Worm (Caenorhabditis elegans) whole organism, late embryonic: ENCODE data around the gene tba-8.

ENCODE experiments used
- C08G9.2 ChIP-seq: sonication (generic microtip); optimal IDR thresholded peaks from 2 replicates; lab custom pipeline; 2016; ENCODE audit warnings: mild to moderate bottlenecking, missing genetic modification characterization, moderate library complexity, missing compliant biosample characterization
- C38D4.7 ChIP-seq: fragments of 200-800 bp; sonication (Bioruptor generic); optimal IDR thresholded peaks from 2 replicates; lab custom pipeline; 2018; ENCODE audit warnings: mild to moderate bottlenecking, missing genetic modification characterization, moderate library complexity, missing compliant biosample characterization
- F13H6.1 ChIP-seq: sonication (generic microtip); optimal IDR thresholded peaks from 2 replicates; lab custom pipeline; 2016; ENCODE audit warnings: missing genetic modification characterization, missing compliant biosample characterization
- K02D7.2 ChIP-seq: sonication (generic microtip); optimal IDR thresholded peaks from 2 replicates; lab custom pipeline; 2017; ENCODE audit warnings: mild to moderate bottlenecking, missing genetic modification characterization, missing compliant biosample characterization
- K09A11.1 ChIP-seq: sonication (generic microtip); optimal IDR thresholded peaks from 2 replicates; lab custom pipeline; 2017; ENCODE audit warnings: antibody characterized with exemption, mild to moderate bottlenecking, missing genetic modification characterization, missing compliant biosample characterization; ENCODE audit not compliant: insufficient read depth
- T23F11.4 ChIP-seq: fragments of 200-800 bp; sonication (Bioruptor generic); optimal IDR thresholded peaks from 2 replicates; lab custom pipeline; 2018; ENCODE audit warnings: mild to moderate bottlenecking, missing genetic modification characterization, missing compliant biosample characterization
- Y22D7AL.16 ChIP-seq: sonication (generic microtip); optimal IDR thresholded peaks from 2 replicates; lab custom pipeline; 2016; ENCODE audit warnings: missing genetic modification characterization, missing compliant biosample characterization
- ahr-1 ChIP-seq: sonication (generic microtip); optimal IDR thresholded peaks from 2 replicates; lab custom pipeline; 2016; ENCODE audit warnings: missing genetic modification characterization, missing compliant biosample characterization
- ceh-14 ChIP-seq: sonication (generic microtip); optimal IDR thresholded peaks from 2 replicates; lab custom pipeline; 2016; ENCODE audit warnings: missing genotype, missing genetic modification characterization, missing compliant biosample characterization
- ceh-19 ChIP-seq: fragments of 200-800 bp; sonication (Bioruptor generic); optimal IDR thresholded peaks from 2 replicates; lab custom pipeline; 2018; ENCODE audit warnings: mild to moderate bottlenecking, missing genetic modification characterization, missing compliant biosample characterization
- ceh-2 ChIP-seq: sonication (generic microtip); optimal IDR thresholded peaks from 2 replicates; lab custom pipeline; 2016; ENCODE audit warnings: missing genotype, missing genetic modification characterization, missing compliant biosample characterization
- ceh-22 ChIP-seq: sonication (generic microtip); optimal IDR thresholded peaks from 2 replicates; lab custom pipeline; 2017; ENCODE audit warnings: missing biosample characterization, missing genetic modification characterization
- ceh-24 ChIP-seq: sonication (generic microtip); optimal IDR thresholded peaks from 2 replicates; lab custom pipeline; 2016; ENCODE audit warnings: mild to moderate bottlenecking, missing genetic modification characterization, missing compliant biosample characterization
- ceh-30 ChIP-seq: fragments of 150-350 bp; optimal IDR thresholded peaks from 2 replicates; lab custom pipeline; 2014; ENCODE audit warnings: missing biosample characterization, missing genetic modification characterization
- ceh-31 ChIP-seq: sonication (generic microtip); optimal IDR thresholded peaks from 2 replicates; lab custom pipeline; 2016; ENCODE audit warnings: missing genetic modification characterization, missing compliant biosample characterization
- ceh-34 ChIP-seq: sonication (generic microtip); optimal IDR thresholded peaks from 2 replicates; lab custom pipeline; 2016; ENCODE audit warnings: mild to moderate bottlenecking, missing genetic modification characterization, missing compliant biosample characterization
- ceh-45 ChIP-seq: fragments of 200-800 bp; sonication (Bioruptor generic); IDR thresholded peaks from 2 replicates; pipeline ENCODE4 v1.3.6; 2022; ENCODE audit warnings: missing genetic modification reagents, missing genetic modification characterization, missing compliant biosample characterization
- ceh-48 ChIP-seq: sonication (generic microtip); optimal IDR thresholded peaks from 2 replicates; lab custom pipeline; 2016; ENCODE audit warnings: missing genetic modification characterization, inconsistent platforms, missing compliant biosample characterization
- ceh-6 ChIP-seq: fragments of 200-800 bp; sonication (Bioruptor generic); optimal IDR thresholded peaks from 2 replicates; lab custom pipeline; 2018; ENCODE audit warnings: mild to moderate bottlenecking, missing genetic modification characterization, missing compliant biosample characterization
- dve-1 ChIP-seq: sonication (generic microtip); optimal IDR thresholded peaks from 2 replicates; lab custom pipeline; 2017; ENCODE audit warnings: antibody characterized with exemption, mild to moderate bottlenecking, missing genetic modification characterization, missing compliant biosample characterization
- elt-4 ChIP-seq: sonication (generic microtip); optimal IDR thresholded peaks from 2 replicates; lab custom pipeline; 2016; ENCODE audit warnings: missing genetic modification characterization, missing compliant biosample characterization
- ets-4 ChIP-seq: sonication (generic microtip); optimal IDR thresholded peaks from 2 replicates; lab custom pipeline; 2016; ENCODE audit warnings: missing genetic modification characterization, missing compliant biosample characterization
- eyg-1 ChIP-seq: sonication (generic microtip); optimal IDR thresholded peaks from 2 replicates; lab custom pipeline; 2016; ENCODE audit warnings: missing genotype, missing genetic modification characterization, missing compliant biosample characterization
- fkh-10 ChIP-seq: fragments of 150-350 bp; optimal IDR thresholded peaks from 2 replicates; lab custom pipeline; 2014; ENCODE audit warnings: missing biosample characterization, missing genetic modification reagents, missing genetic modification characterization
- fkh-6 ChIP-seq: sonication (generic microtip); optimal IDR thresholded peaks from 2 replicates; lab custom pipeline; 2016; ENCODE audit warnings: missing genetic modification characterization, missing compliant biosample characterization
- hlh-13 ChIP-seq: fragments of 200-800 bp; sonication (Bioruptor generic); optimal IDR thresholded peaks from 2 replicates; lab custom pipeline; 2018; ENCODE audit warnings: mild to moderate bottlenecking, missing genetic modification characterization, missing compliant biosample characterization
- hlh-15 ChIP-seq: sonication (generic microtip); optimal IDR thresholded peaks from 2 replicates; lab custom pipeline; 2016; ENCODE audit warnings: missing genetic modification characterization, missing compliant biosample characterization
- hlh-30 ChIP-seq: sonication (generic microtip); optimal IDR thresholded peaks from 2 replicates; lab custom pipeline; 2017; ENCODE audit warnings: antibody characterized with exemption, missing genetic modification characterization, missing compliant biosample characterization; ENCODE audit not compliant: insufficient read depth
- hlh-6 ChIP-seq: sonication (generic microtip); optimal IDR thresholded peaks from 2 replicates; lab custom pipeline; 2016; ENCODE audit warnings: missing genotype, missing genetic modification characterization, missing compliant biosample characterization
- hlh-8 ChIP-seq: sonication (generic microtip); optimal IDR thresholded peaks from 2 replicates; lab custom pipeline; 2016; ENCODE audit warnings: missing genotype, missing genetic modification characterization, missing compliant biosample characterization
- lim-6 ChIP-seq: sonication (generic microtip); optimal IDR thresholded peaks from 2 replicates; lab custom pipeline; 2016; ENCODE audit warnings: missing genetic modification characterization, missing compliant biosample characterization
- lin-11 ChIP-seq: fragments of 200-800 bp; sonication (Bioruptor generic); optimal IDR thresholded peaks from 2 replicates; lab custom pipeline; 2018; ENCODE audit warnings: mild to moderate bottlenecking, missing genetic modification characterization, missing compliant biosample characterization
- madf-2 ChIP-seq: sonication (generic microtip); optimal IDR thresholded peaks from 2 replicates; lab custom pipeline; 2017; ENCODE audit warnings: missing genetic modification characterization, missing compliant biosample characterization
- nfya-1 ChIP-seq: sonication (generic microtip); optimal IDR thresholded peaks from 2 replicates; lab custom pipeline; 2017; ENCODE audit warnings: missing genetic modification characterization, mild to moderate bottlenecking, missing compliant biosample characterization, antibody characterized with exemption, moderate library complexity
- nhr-11 ChIP-seq: fragments of 150-350 bp; optimal IDR thresholded peaks from 2 replicates; lab custom pipeline; 2014; ENCODE audit warnings: missing biosample characterization, missing genetic modification characterization
- nhr-232 ChIP-seq: sonication (generic microtip); optimal IDR thresholded peaks from 2 replicates; lab custom pipeline; 2016; ENCODE audit warnings: missing genetic modification characterization, missing compliant biosample characterization
- odd-2 ChIP-seq: sonication (generic microtip); optimal IDR thresholded peaks from 2 replicates; lab custom pipeline; 2017; ENCODE audit warnings: antibody characterized with exemption, mild to moderate bottlenecking, missing genetic modification characterization, missing compliant biosample characterization
- pax-1 ChIP-seq: fragments of 150-350 bp; optimal IDR thresholded peaks from 2 replicates; lab custom pipeline; 2014; ENCODE audit warnings: missing biosample characterization, missing genetic modification characterization
- pha-2 ChIP-seq: sonication (generic microtip); optimal IDR thresholded peaks from 2 replicates; lab custom pipeline; 2017; ENCODE audit warnings: mild to moderate bottlenecking, missing genetic modification characterization, missing compliant biosample characterization
- pha-4 ChIP-seq: fragments of 150-350 bp; optimal IDR thresholded peaks from 2 replicates; lab custom pipeline; 2018; ENCODE audit warnings: missing biosample characterization, missing genetic modification reagents, missing genetic modification characterization
- pqm-1 ChIP-seq: sonication (generic microtip); optimal IDR thresholded peaks from 2 replicates; lab custom pipeline; 2016; ENCODE audit warnings: missing genetic modification characterization, missing compliant biosample characterization
- pros-1 ChIP-seq: fragments of 150-350 bp; optimal IDR thresholded peaks from 2 replicates; lab custom pipeline; 2014; ENCODE audit warnings: missing biosample characterization, missing genetic modification reagents, missing genetic modification characterization
- ref-2 ChIP-seq: sonication (generic microtip); optimal IDR thresholded peaks from 2 replicates; lab custom pipeline; 2016; ENCODE audit warnings: missing genetic modification characterization, missing compliant biosample characterization
- sdc-2 ChIP-seq: sonication (generic microtip); optimal IDR thresholded peaks from 2 replicates; lab custom pipeline; 2016; ENCODE audit warnings: missing genotype, missing genetic modification characterization, missing compliant biosample characterization
- sox-2 ChIP-seq: fragments of 200-800 bp; sonication (Bioruptor generic); IDR thresholded peaks from 2 replicates; pipeline ENCODE4 v1.3.6; 2022; ENCODE audit warnings: missing genetic modification reagents, missing genetic modification characterization, missing compliant biosample characterization
- sox-4 ChIP-seq: sonication (generic microtip); optimal IDR thresholded peaks from 2 replicates; lab custom pipeline; 2017; ENCODE audit warnings: mild to moderate bottlenecking, missing genetic modification characterization, inconsistent platforms, missing compliant biosample characterization
- syd-9 ChIP-seq: sonication (generic microtip); optimal IDR thresholded peaks from 2 replicates; lab custom pipeline; 2016; ENCODE audit warnings: mild to moderate bottlenecking, missing genetic modification characterization, moderate library complexity, missing compliant biosample characterization
- tbx-2 ChIP-seq: sonication (generic microtip); optimal IDR thresholded peaks from 2 replicates; lab custom pipeline; 2016; ENCODE audit warnings: missing genetic modification characterization, missing compliant biosample characterization
- tbx-7 ChIP-seq: sonication (generic microtip); optimal IDR thresholded peaks from 2 replicates; lab custom pipeline; 2016; ENCODE audit warnings: missing genotype, missing genetic modification characterization, missing compliant biosample characterization
- unc-55 ChIP-seq: sonication (generic microtip); optimal IDR thresholded peaks from 2 replicates; lab custom pipeline; 2017; ENCODE audit warnings: missing biosample characterization, missing genetic modification reagents, missing genetic modification characterization
- unc-86 ChIP-seq: sonication (generic microtip); optimal IDR thresholded peaks from 2 replicates; lab custom pipeline; 2016; ENCODE audit warnings: missing genetic modification characterization, missing compliant biosample characterization
- zip-5 ChIP-seq: sonication (generic microtip); optimal IDR thresholded peaks from 2 replicates; lab custom pipeline; 2016; ENCODE audit warnings: missing genetic modification characterization, missing compliant biosample characterization
- ztf-16 ChIP-seq: sonication (generic microtip); optimal IDR thresholded peaks from 2 replicates; lab custom pipeline; 2017; ENCODE audit warnings: missing genetic modification characterization, missing compliant biosample characterization

Gene tba-8

DNA sequence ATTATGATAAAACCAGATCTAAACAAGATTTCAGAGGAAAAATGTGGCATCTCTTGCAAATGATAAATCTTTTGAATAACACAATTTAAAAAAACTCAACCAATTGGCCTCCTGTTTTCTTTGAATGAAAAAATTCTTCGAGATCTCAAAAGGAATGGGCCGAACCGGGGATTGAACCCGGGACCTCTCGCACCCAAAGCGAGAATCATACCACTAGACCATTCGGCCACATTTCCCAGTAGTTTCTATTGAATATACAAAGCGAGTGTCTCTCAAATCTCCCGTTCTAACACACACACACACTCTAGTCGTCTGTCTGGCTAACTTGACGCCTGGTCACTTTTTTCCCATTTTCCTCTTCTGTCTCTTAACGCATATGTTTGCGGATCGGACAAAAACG is 9.4 kb upstream of the tba-8 start (continued):
- peak; percentile 79 for TF ChIP-seq ztf-16 (tag; lab: Kevin White, UChicago)
- TF ChIP-seq ceh-14 (tag; lab: Kevin White, UChicago), result peak; percentile 90
- peak; percentile 72 for TF ChIP-seq nfya-1 (tag; lab: Kevin White, UChicago)
- peak; percentile 34 for TF ChIP-seq zip-5 (tag; lab: Kevin White, UChicago)
- peak; percentile 78 for TF ChIP-seq nhr-232 (tag; lab: Kevin White, UChicago)
- TF ChIP-seq sdc-2 (tag; lab: Kevin White, UChicago), result peak; percentile 96
- peak; percentile 11 for TF ChIP-seq pqm-1
- peak; percentile 39 for TF ChIP-seq eyg-1 (tag; lab: Kevin White, UChicago)
- TF ChIP-seq sox-4, result peak; percentile 77
- peak; percentile 61 for TF ChIP-seq C08G9.2
- TF ChIP-seq sox-2 (GFP tag; lab: Robert Waterston, UW), result peak; percentile 89
- peak; percentile 74 for TF ChIP-seq C38D4.7
- TF ChIP-seq lim-6 (tag; lab: Kevin White, UChicago), result peak; percentile 7
- peak; percentile 78 for TF ChIP-seq tbx-2 (tag; lab: Kevin White, UChicago)
- peak; percentile 58 for TF ChIP-seq elt-4 (tag; lab: Kevin White, UChicago)
- TF ChIP-seq ceh-31, result peak; percentile 70
- peak; percentile 91 for TF ChIP-seq dve-1
- TF ChIP-seq ceh-19, result peak; percentile 88
- TF ChIP-seq nhr-11 (tag; lab: Kevin White, UChicago), result no peak
- peak; percentile 79 for TF ChIP-seq ceh-2 (tag; lab: Kevin White, UChicago)
- no peak for TF ChIP-seq ceh-22 (tag; lab: Kevin White, UChicago)
- TF ChIP-seq pha-2 (tag; lab: Kevin White, UChicago), result peak; percentile 87
- TF ChIP-seq T23F11.4, result peak; percentile 78
- peak; percentile 70 for TF ChIP-seq K02D7.2 (tag; lab: Kevin White, UChicago)
- TF ChIP-seq ceh-48 (tag; lab: Kevin White, UChicago), result peak; percentile 70
- peak; percentile 82 for TF ChIP-seq lin-11 (tag; lab: Kevin White, UChicago)
- peak; percentile 71 for TF ChIP-seq odd-2 (tag; lab: Kevin White, UChicago)
- TF ChIP-seq hlh-6, result peak; percentile 90
- TF ChIP-seq ets-4, result peak; percentile 27
- TF ChIP-seq hlh-13 (GFP tag; lab: Kevin White, UChicago), result peak; percentile 79
- TF ChIP-seq madf-2, result peak; percentile 85
- peak; percentile 67 for TF ChIP-seq ceh-24
- peak; percentile 27 for TF ChIP-seq hlh-30
- peak; percentile 40 for TF ChIP-seq ref-2
- peak; percentile 87 for TF ChIP-seq syd-9 (tag; lab: Kevin White, UChicago)
- TF ChIP-seq pros-1 (tag; lab: Kevin White, UChicago), result peak; percentile 80
- peak; percentile 89 for TF ChIP-seq ceh-34
- TF ChIP-seq fkh-10 (GFP tag; lab: Kevin White, UChicago), result no peak
- peak; percentile 86 for TF ChIP-seq unc-86
- peak; percentile 82 for TF ChIP-seq hlh-15 (tag; lab: Kevin White, UChicago)

DNA sequence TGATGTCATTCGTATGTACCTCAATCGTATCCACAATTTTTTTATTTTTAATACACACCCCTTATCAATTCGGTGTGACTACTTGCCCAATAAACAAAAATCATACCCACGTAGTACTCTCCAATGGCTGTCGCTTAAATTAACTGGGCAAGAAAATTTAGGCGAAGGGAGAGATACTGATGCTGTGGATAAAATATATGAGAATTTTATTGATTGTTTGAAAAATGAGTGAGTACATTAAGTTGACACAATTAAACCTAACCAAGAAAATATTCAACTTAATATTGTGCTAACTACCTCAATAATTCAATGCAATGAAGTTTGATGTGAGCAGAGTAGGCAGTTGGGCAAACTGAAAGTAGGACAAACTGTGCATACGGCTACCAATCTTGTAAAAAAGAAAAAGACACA is 7.6 kb upstream of the tba-8 start:
- TF ChIP-seq sox-4 (no peak), ceh-45 (no peak), pax-1 (peak; percentile 92), unc-55 (GFP tag; lab: Kevin White, UChicago) (peak; percentile 80), ahr-1 (tag; lab: Kevin White, UChicago) (no peak), ceh-6 (GFP tag; lab: Kevin White, UChicago) (peak; percentile 5), F13H6.1 (peak; percentile 59), tbx-7 (tag; lab: Kevin White, UChicago) (peak; percentile 47), hlh-8 (no peak), C38D4.7 (no peak), nfya-1 (tag; lab: Kevin White, UChicago) (peak; percentile 96), zip-5 (tag; lab: Kevin White, UChicago) (no peak), fkh-10 (GFP tag; lab: Kevin White, UChicago) (peak; percentile 86), ceh-30 (tag; lab: Kevin White, UChicago) (peak; percentile 13), K02D7.2 (tag; lab: Kevin White, UChicago) (no peak), K09A11.1 (tag; lab: Kevin White, UChicago) (peak; percentile 80), Y22D7AL.16 (tag; lab: Kevin White, UChicago) (no peak), hlh-30 (peak; percentile 72), sox-2 (GFP tag; lab: Robert Waterston, UW) (0 out of 2 replicates have a peak, but pooled peaks have one; percentile 14), hlh-15 (tag; lab: Kevin White, UChicago) (no peak), pha-4 (no peak), ceh-48 (tag; lab: Kevin White, UChicago) (peak; percentile 86), ceh-24 (no peak), eyg-1 (tag; lab: Kevin White, UChicago) (no peak), fkh-6 (tag; lab: Kevin White, UChicago) (no peak)
